Worm (Caenorhabditis elegans) whole organism, late embryonic: ENCODE data around the gene spr-2.

Source experiments
- C08G9.2 ChIP-seq: sonication (generic microtip); optimal IDR thresholded peaks from 2 replicates; lab custom pipeline; 2016; ENCODE audit warnings: mild to moderate bottlenecking, missing genetic modification characterization, moderate library complexity, missing compliant biosample characterization
- C38D4.7 ChIP-seq: fragments of 200-800 bp; sonication (Bioruptor generic); optimal IDR thresholded peaks from 2 replicates; lab custom pipeline; 2018; ENCODE audit warnings: mild to moderate bottlenecking, missing genetic modification characterization, moderate library complexity, missing compliant biosample characterization
- F13H6.1 ChIP-seq: sonication (generic microtip); optimal IDR thresholded peaks from 2 replicates; lab custom pipeline; 2016; ENCODE audit warnings: missing genetic modification characterization, missing compliant biosample characterization
- K09A11.1 ChIP-seq: sonication (generic microtip); optimal IDR thresholded peaks from 2 replicates; lab custom pipeline; 2017; ENCODE audit warnings: antibody characterized with exemption, mild to moderate bottlenecking, missing genetic modification characterization, missing compliant biosample characterization; ENCODE audit not compliant: insufficient read depth
- T23F11.4 ChIP-seq: fragments of 200-800 bp; sonication (Bioruptor generic); optimal IDR thresholded peaks from 2 replicates; lab custom pipeline; 2018; ENCODE audit warnings: mild to moderate bottlenecking, missing genetic modification characterization, missing compliant biosample characterization
- ahr-1 ChIP-seq: sonication (generic microtip); optimal IDR thresholded peaks from 2 replicates; lab custom pipeline; 2016; ENCODE audit warnings: missing genetic modification characterization, missing compliant biosample characterization
- ceh-14 ChIP-seq: sonication (generic microtip); optimal IDR thresholded peaks from 2 replicates; lab custom pipeline; 2016; ENCODE audit warnings: missing genotype, missing genetic modification characterization, missing compliant biosample characterization
- ceh-18 ChIP-seq: sonication (generic microtip); optimal IDR thresholded peaks from 2 replicates; lab custom pipeline; 2016; ENCODE audit warnings: missing genetic modification characterization, missing compliant biosample characterization
- ceh-19 ChIP-seq: fragments of 200-800 bp; sonication (Bioruptor generic); optimal IDR thresholded peaks from 2 replicates; lab custom pipeline; 2018; ENCODE audit warnings: mild to moderate bottlenecking, missing genetic modification characterization, missing compliant biosample characterization
- ceh-2 ChIP-seq: sonication (generic microtip); optimal IDR thresholded peaks from 2 replicates; lab custom pipeline; 2016; ENCODE audit warnings: missing genotype, missing genetic modification characterization, missing compliant biosample characterization
- ceh-22 ChIP-seq: sonication (generic microtip); optimal IDR thresholded peaks from 2 replicates; lab custom pipeline; 2017; ENCODE audit warnings: missing biosample characterization, missing genetic modification characterization
- ceh-24 ChIP-seq: sonication (generic microtip); optimal IDR thresholded peaks from 2 replicates; lab custom pipeline; 2016; ENCODE audit warnings: mild to moderate bottlenecking, missing genetic modification characterization, missing compliant biosample characterization
- ceh-30 ChIP-seq: fragments of 150-350 bp; optimal IDR thresholded peaks from 2 replicates; lab custom pipeline; 2014; ENCODE audit warnings: missing biosample characterization, missing genetic modification characterization
- ceh-31 ChIP-seq: sonication (generic microtip); optimal IDR thresholded peaks from 2 replicates; lab custom pipeline; 2016; ENCODE audit warnings: missing genetic modification characterization, missing compliant biosample characterization
- ceh-9 ChIP-seq: sonication (generic microtip); optimal IDR thresholded peaks from 2 replicates; lab custom pipeline; 2016; ENCODE audit warnings: mild to moderate bottlenecking, missing genetic modification characterization, inconsistent platforms, missing compliant biosample characterization
- dve-1 ChIP-seq: sonication (generic microtip); optimal IDR thresholded peaks from 2 replicates; lab custom pipeline; 2017; ENCODE audit warnings: antibody characterized with exemption, mild to moderate bottlenecking, missing genetic modification characterization, missing compliant biosample characterization
- elt-2 ChIP-seq: sonication (generic microtip); optimal IDR thresholded peaks from 2 replicates; lab custom pipeline; 2016; ENCODE audit warnings: missing genetic modification reagents, missing genetic modification characterization, missing compliant biosample characterization
- elt-4 ChIP-seq: sonication (generic microtip); optimal IDR thresholded peaks from 2 replicates; lab custom pipeline; 2016; ENCODE audit warnings: missing genetic modification characterization, missing compliant biosample characterization
- eyg-1 ChIP-seq: sonication (generic microtip); optimal IDR thresholded peaks from 2 replicates; lab custom pipeline; 2016; ENCODE audit warnings: missing genotype, missing genetic modification characterization, missing compliant biosample characterization
- fkh-10 ChIP-seq: fragments of 150-350 bp; optimal IDR thresholded peaks from 2 replicates; lab custom pipeline; 2014; ENCODE audit warnings: missing biosample characterization, missing genetic modification reagents, missing genetic modification characterization
- fkh-6 ChIP-seq: sonication (generic microtip); optimal IDR thresholded peaks from 2 replicates; lab custom pipeline; 2016; ENCODE audit warnings: missing genetic modification characterization, missing compliant biosample characterization
- gmeb-2 ChIP-seq: sonication (generic microtip); optimal IDR thresholded peaks from 2 replicates; lab custom pipeline; 2016; ENCODE audit warnings: missing genetic modification characterization, inconsistent platforms, missing compliant biosample characterization
- hlh-15 ChIP-seq: sonication (generic microtip); optimal IDR thresholded peaks from 2 replicates; lab custom pipeline; 2016; ENCODE audit warnings: missing genetic modification characterization, missing compliant biosample characterization
- hlh-30 ChIP-seq: sonication (generic microtip); optimal IDR thresholded peaks from 2 replicates; lab custom pipeline; 2017; ENCODE audit warnings: antibody characterized with exemption, missing genetic modification characterization, missing compliant biosample characterization; ENCODE audit not compliant: insufficient read depth
- hlh-8 ChIP-seq: sonication (generic microtip); optimal IDR thresholded peaks from 2 replicates; lab custom pipeline; 2016; ENCODE audit warnings: missing genotype, missing genetic modification characterization, missing compliant biosample characterization
- lim-6 ChIP-seq: sonication (generic microtip); optimal IDR thresholded peaks from 2 replicates; lab custom pipeline; 2016; ENCODE audit warnings: missing genetic modification characterization, missing compliant biosample characterization
- lin-11 ChIP-seq: fragments of 200-800 bp; sonication (Bioruptor generic); optimal IDR thresholded peaks from 2 replicates; lab custom pipeline; 2018; ENCODE audit warnings: mild to moderate bottlenecking, missing genetic modification characterization, missing compliant biosample characterization
- nhr-11 ChIP-seq: fragments of 150-350 bp; optimal IDR thresholded peaks from 2 replicates; lab custom pipeline; 2014; ENCODE audit warnings: missing biosample characterization, missing genetic modification characterization
- nhr-232 ChIP-seq: sonication (generic microtip); optimal IDR thresholded peaks from 2 replicates; lab custom pipeline; 2016; ENCODE audit warnings: missing genetic modification characterization, missing compliant biosample characterization
- pat-9 ChIP-seq: fragments of 200-800 bp; sonication (Bioruptor generic); optimal IDR thresholded peaks from 2 replicates; lab custom pipeline; 2018; ENCODE audit warnings: mild to moderate bottlenecking, missing genetic modification characterization, moderate library complexity, missing compliant biosample characterization
- pax-1 ChIP-seq: fragments of 150-350 bp; optimal IDR thresholded peaks from 2 replicates; lab custom pipeline; 2014; ENCODE audit warnings: missing biosample characterization, missing genetic modification characterization
- pha-2 ChIP-seq: sonication (generic microtip); optimal IDR thresholded peaks from 2 replicates; lab custom pipeline; 2017; ENCODE audit warnings: mild to moderate bottlenecking, missing genetic modification characterization, missing compliant biosample characterization
- pha-4 ChIP-seq: fragments of 150-350 bp; optimal IDR thresholded peaks from 2 replicates; lab custom pipeline; 2018; ENCODE audit warnings: missing biosample characterization, missing genetic modification reagents, missing genetic modification characterization
- pqm-1 ChIP-seq: sonication (generic microtip); optimal IDR thresholded peaks from 2 replicates; lab custom pipeline; 2016; ENCODE audit warnings: missing genetic modification characterization, missing compliant biosample characterization
- pros-1 ChIP-seq: fragments of 150-350 bp; optimal IDR thresholded peaks from 2 replicates; lab custom pipeline; 2014; ENCODE audit warnings: missing biosample characterization, missing genetic modification reagents, missing genetic modification characterization
- ref-2 ChIP-seq: sonication (generic microtip); optimal IDR thresholded peaks from 2 replicates; lab custom pipeline; 2016; ENCODE audit warnings: missing genetic modification characterization, missing compliant biosample characterization
- sox-2 ChIP-seq: fragments of 200-800 bp; sonication (Bioruptor generic); IDR thresholded peaks from 2 replicates; pipeline ENCODE4 v1.3.6; 2022; ENCODE audit warnings: missing genetic modification reagents, missing genetic modification characterization, missing compliant biosample characterization
- tbx-2 ChIP-seq: sonication (generic microtip); optimal IDR thresholded peaks from 2 replicates; lab custom pipeline; 2016; ENCODE audit warnings: missing genetic modification characterization, missing compliant biosample characterization
- tbx-7 ChIP-seq: sonication (generic microtip); optimal IDR thresholded peaks from 2 replicates; lab custom pipeline; 2016; ENCODE audit warnings: missing genotype, missing genetic modification characterization, missing compliant biosample characterization
- unc-42 ChIP-seq: sonication (generic microtip); optimal IDR thresholded peaks from 2 replicates; lab custom pipeline; 2016; ENCODE audit warnings: missing genotype, missing genetic modification characterization, missing compliant biosample characterization
- unc-55 ChIP-seq: sonication (generic microtip); optimal IDR thresholded peaks from 2 replicates; lab custom pipeline; 2017; ENCODE audit warnings: missing biosample characterization, missing genetic modification reagents, missing genetic modification characterization
- ztf-16 ChIP-seq: sonication (generic microtip); optimal IDR thresholded peaks from 2 replicates; lab custom pipeline; 2017; ENCODE audit warnings: missing genetic modification characterization, missing compliant biosample characterization

The spr-2 gene

DNA sequence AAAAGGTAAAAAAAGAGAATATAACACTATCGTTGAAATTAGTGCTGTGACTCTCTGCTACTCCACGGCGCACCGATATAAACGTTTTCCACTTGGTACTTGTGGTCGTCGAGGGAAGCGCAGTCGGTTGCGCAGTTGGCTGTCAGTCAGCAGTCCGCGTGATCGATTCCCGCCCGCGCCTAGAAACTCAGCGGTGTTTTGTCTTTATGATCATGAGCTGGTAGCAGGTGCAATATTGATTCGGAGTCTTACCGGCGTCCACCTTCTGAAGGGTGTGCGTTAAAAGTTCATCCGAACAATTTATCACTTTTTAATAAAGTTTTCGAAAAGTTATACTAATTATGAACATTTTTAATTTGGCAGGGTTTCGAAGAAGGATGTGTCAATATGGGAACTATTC, 35.8 kb downstream of the spr-2 start (continued):
- TF ChIP-seq ceh-31 (peak; percentile 89), C08G9.2 (peak; percentile 92), ztf-16 (tag; lab: Kevin White, UChicago) (peak; percentile 96), unc-42 (peak; percentile 33), F13H6.1 (peak; percentile 95), pat-9 (tag; lab: Kevin White, UChicago) (peak; percentile 97), pqm-1 (tag; lab: Kevin White, UChicago) (peak; percentile 93), elt-4 (tag; lab: Kevin White, UChicago) (no peak), sox-2 (GFP tag; lab: Robert Waterston, UW) (peak; percentile 87; the same call in 1 of the 2 replicates), eyg-1 (tag; lab: Kevin White, UChicago) (peak; percentile 90), tbx-7 (tag; lab: Kevin White, UChicago) (peak; percentile 69), T23F11.4 (GFP tag; lab: Kevin White, UChicago) (peak; percentile 97), K09A11.1 (peak; percentile 81), nhr-11 (no peak), gmeb-2 (tag; lab: Kevin White, UChicago) (peak; percentile 96), ceh-22 (tag; lab: Kevin White, UChicago) (no peak)

DNA sequence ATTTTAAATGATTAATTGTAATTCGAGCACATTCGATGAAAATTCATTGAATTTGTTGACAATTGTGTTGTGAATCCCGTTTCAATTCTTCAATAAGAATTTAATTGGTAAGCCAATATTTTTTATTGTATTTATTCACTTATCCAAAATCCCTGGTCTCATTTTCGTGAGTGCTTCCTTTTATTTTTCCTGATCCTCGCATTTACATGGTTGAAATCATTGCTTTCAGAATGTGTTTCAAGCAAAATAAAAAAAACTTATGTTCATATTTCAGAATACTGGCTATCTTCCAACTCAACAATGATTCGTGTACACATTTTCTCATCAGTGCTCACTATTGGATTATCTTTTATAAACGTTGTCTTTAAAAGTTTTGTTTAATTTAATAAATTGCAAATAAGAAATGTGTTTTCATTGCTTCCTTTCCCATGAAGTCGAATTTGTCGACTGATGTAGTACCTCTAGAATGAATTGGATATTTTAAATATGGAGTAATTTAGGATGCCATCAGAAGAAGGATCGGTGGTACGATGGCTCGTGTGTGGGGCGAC, 38.8 kb downstream of the spr-2 start, which contains the start of the genes D1046.18 and slc-25A26:
Gene D1046.18, plus strand, starts transcription at position 301 of the 551 bp plus-strand sequence.
Gene slc-25A26, plus strand, starts transcription at position 501 of the 551 bp plus-strand sequence.
- no peak for TF ChIP-seq ceh-9 (tag; lab: Kevin White, UChicago)
- no peak for TF ChIP-seq pax-1 (tag; lab: Kevin White, UChicago)
- no peak for TF ChIP-seq ceh-18 (tag; lab: Kevin White, UChicago)
- TF ChIP-seq lim-6 (tag; lab: Kevin White, UChicago), result no peak
- TF ChIP-seq pha-4, result no peak
- TF ChIP-seq ztf-16 (tag; lab: Kevin White, UChicago), result no peak
- TF ChIP-seq unc-55 (GFP tag; lab: Kevin White, UChicago), result no peak
- TF ChIP-seq fkh-10 (GFP tag; lab: Kevin White, UChicago), result no peak
- TF ChIP-seq K09A11.1, result no peak
- no peak for TF ChIP-seq gmeb-2 (tag; lab: Kevin White, UChicago)
- no peak for TF ChIP-seq tbx-2 (tag; lab: Kevin White, UChicago)
- no peak for TF ChIP-seq ceh-24
- TF ChIP-seq ref-2 (tag; lab: Kevin White, UChicago), result no peak
- no peak for TF ChIP-seq pha-2 (tag; lab: Kevin White, UChicago)
- TF ChIP-seq fkh-6 (tag; lab: Kevin White, UChicago), result no peak
- TF ChIP-seq ceh-2, result no peak
- TF ChIP-seq lin-11 (tag; lab: Kevin White, UChicago), result no peak
- no peak for TF ChIP-seq hlh-15 (tag; lab: Kevin White, UChicago)
- TF ChIP-seq ceh-30 (tag; lab: Kevin White, UChicago), result no peak

DNA sequence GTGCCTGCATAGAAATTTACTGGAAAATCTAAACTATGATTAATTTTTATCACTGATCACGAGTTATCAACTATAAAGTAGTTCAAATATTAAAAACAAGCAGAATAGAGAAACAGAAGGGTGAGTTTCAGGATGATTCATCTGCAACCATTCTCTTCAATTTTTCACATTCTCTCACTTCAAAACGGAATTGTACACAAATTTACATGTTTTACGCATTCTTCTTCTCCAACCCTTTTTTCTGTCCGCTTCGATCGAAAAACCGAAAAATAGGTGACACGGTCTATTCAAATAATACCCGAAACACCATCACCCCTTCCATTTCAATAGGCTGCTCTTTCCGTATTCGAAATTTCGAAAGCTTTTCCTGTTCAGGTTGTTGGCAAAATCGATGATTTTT, 42.3 kb downstream of the spr-2 start, which contains the start of gene D1046.4:
Gene D1046.4, plus strand, starts transcription at position 301 of the 400 bp plus-strand sequence.
- no peak for TF ChIP-seq ceh-19 (GFP tag; lab: Kevin White, UChicago)
- TF ChIP-seq hlh-30 (tag; lab: Kevin White, UChicago), result no peak
- TF ChIP-seq T23F11.4 (GFP tag; lab: Kevin White, UChicago), result no peak
- no peak for TF ChIP-seq unc-55 (GFP tag; lab: Kevin White, UChicago)
- no peak for TF ChIP-seq C38D4.7 (GFP tag; lab: Kevin White, UChicago)
- no peak for TF ChIP-seq ceh-14 (tag; lab: Kevin White, UChicago)
- TF ChIP-seq ceh-18 (tag; lab: Kevin White, UChicago), result no peak
- TF ChIP-seq elt-2, result no peak
- TF ChIP-seq pha-2 (tag; lab: Kevin White, UChicago), result no peak
- no peak for TF ChIP-seq dve-1 (tag; lab: Kevin White, UChicago)
- TF ChIP-seq hlh-8 (tag; lab: Kevin White, UChicago), result no peak
- no peak for TF ChIP-seq K09A11.1
- no peak for TF ChIP-seq nhr-232 (tag; lab: Kevin White, UChicago)
- no peak for TF ChIP-seq pax-1 (tag; lab: Kevin White, UChicago)
- TF ChIP-seq ceh-24, result no peak
- no peak for TF ChIP-seq ahr-1 (tag; lab: Kevin White, UChicago)
- TF ChIP-seq pros-1 (tag; lab: Kevin White, UChicago), result no peak
